Worm (Caenorhabditis elegans): Measurements from ENCODE around the gene F35H8.2.
A peak's percentile ranks its signal among the peaks of the same experiment; 100 is the strongest.

The F35H8.2 gene

DNA sequence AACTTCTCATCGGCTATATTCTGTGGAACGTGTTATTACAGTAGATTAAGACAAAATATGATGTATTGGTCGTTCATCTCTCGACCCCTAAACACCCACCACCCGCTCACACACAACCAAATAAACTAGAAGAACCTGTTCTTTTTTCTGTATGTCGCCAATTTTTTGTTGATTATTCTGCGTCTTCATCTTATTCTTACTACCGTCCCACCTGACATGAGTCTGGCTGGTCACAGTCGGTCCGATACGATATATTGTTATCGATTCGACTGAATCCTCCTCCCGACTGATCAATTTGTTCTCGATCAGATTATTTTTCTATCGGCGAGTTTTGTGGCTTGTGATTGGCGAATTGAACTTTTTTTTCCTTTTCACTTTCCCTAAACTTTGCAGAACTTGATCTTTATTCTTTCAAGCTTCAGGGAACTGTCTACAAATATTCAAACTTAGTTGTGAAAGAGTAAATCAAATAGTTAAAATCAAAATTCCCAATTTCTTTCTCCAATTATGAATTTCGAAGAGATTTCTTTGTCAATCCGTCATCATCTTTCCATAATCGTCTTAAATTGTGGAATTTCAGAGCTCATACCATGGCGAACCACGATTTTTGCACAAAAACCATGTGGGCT, at the start of gene F35H8.2:
Gene F35H8.2, plus strand, starts transcription at position 579 of the 629 bp plus-strand sequence.
- TF ChIP-seq lsy-2 (tag; optimal IDR thresholded peaks at IDR 0.05), result no peak
- TF ChIP-seq sem-4 (tag; optimal IDR thresholded peaks at IDR 0.05), result no peak
- TF ChIP-seq nhr-25 (tag; optimal IDR thresholded peaks at IDR 0.05), result peak; percentile 82
- TF ChIP-seq nhr-21 (tag; optimal IDR thresholded peaks at IDR 0.05), result peak; percentile 34
- no peak for TF ChIP-seq blmp-1 (tag; optimal IDR thresholded peaks at IDR 0.05; ENCODE audit: insufficient read depth)
- peak; percentile 18 for TF ChIP-seq sma-3 (GFP tag; optimal IDR thresholded peaks at IDR 0.05)
- TF ChIP-seq unc-39 (tag; optimal IDR thresholded peaks at IDR 0.05), result no peak
- TF ChIP-seq ztf-4 (tag; optimal IDR thresholded peaks at IDR 0.05), result no peak
- TF ChIP-seq snpc-4 (tag; optimal IDR thresholded peaks at IDR 0.05), result no peak

DNA sequence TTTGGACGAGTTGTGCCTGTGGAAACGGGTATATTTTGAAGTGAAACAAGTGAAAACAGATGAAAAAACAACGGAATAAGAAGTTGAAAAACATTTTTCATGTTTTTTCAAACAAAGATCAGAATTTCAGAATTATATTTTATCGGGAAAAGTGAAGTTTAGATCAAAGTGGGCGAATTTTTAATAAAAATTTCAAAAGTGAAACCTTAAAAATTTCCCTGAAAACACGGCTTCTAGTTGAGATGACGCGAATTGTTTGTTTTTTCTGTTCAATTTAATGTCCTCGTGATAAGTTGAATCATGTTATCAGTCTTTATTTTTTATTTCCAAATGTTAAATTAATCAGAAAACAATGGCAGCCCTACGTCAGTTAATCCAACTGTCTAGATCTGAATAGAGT, 48.1 kb upstream of the F35H8.2 start, which contains the start of gene gcy-3:
Gene gcy-3, minus strand, starts transcription at position 101 of the 400 bp plus-strand sequence.
- TF ChIP-seq gmeb-1 (tag; optimal IDR thresholded peaks at IDR 0.05), result no peak
- TF ChIP-seq ztf-4 (tag; optimal IDR thresholded peaks at IDR 0.05), result no peak
- no peak for TF ChIP-seq nhr-21 (tag; optimal IDR thresholded peaks at IDR 0.05)
- no peak for TF ChIP-seq nhr-11 (tag; optimal IDR thresholded peaks at IDR 0.05)
- no peak for TF ChIP-seq egl-27 (tag; optimal IDR thresholded peaks at IDR 0.05)
- no peak for TF ChIP-seq ceh-82 (tag; optimal IDR thresholded peaks at IDR 0.05)
- TF ChIP-seq lsy-2 (tag; optimal IDR thresholded peaks at IDR 0.05), result no peak

DNA sequence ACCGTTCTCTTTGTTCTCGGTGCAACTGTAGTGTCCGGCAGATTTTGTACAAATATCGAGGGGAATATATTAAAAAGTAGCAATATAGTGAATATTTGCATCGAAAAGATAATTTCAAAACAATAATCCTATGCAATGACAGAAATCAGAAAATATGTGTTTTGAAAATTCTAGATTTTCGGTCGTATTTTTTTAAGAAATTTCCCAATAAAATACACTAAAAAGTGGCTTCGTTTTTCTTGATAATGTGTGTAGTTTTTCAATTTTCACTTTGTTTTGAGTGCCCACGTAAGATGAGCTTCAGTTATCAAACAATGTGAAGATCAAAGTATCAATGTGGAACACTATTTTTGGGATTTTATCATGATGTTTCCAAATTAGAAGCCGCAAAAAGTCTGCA, 38.5 kb upstream of the F35H8.2 start, which contains the start of gene gcy-1:
Gene gcy-1, minus strand, starts transcription at position 101 of the 400 bp plus-strand sequence.
- TF ChIP-seq mab-5 (tag; optimal IDR thresholded peaks at IDR 0.05) (no peak), ztf-4 (tag; optimal IDR thresholded peaks at IDR 0.05) (no peak), aly-2 (tag; optimal IDR thresholded peaks at IDR 0.05) (no peak), blmp-1 (tag; optimal IDR thresholded peaks at IDR 0.05; ENCODE audit: insufficient read depth) (no peak), lin-11 (tag; optimal IDR thresholded peaks at IDR 0.05) (no peak), nhr-25 (tag; optimal IDR thresholded peaks at IDR 0.05) (no peak), nhr-6 (tag; optimal IDR thresholded peaks at IDR 0.05) (no peak), egl-27 (tag; optimal IDR thresholded peaks at IDR 0.05) (no peak), ceh-16 (tag; optimal IDR thresholded peaks at IDR 0.05) (no peak), ceh-82 (tag; optimal IDR thresholded peaks at IDR 0.05) (no peak), peb-1 (tag; optimal IDR thresholded peaks at IDR 0.05) (no peak), R02D3.7 (tag; optimal IDR thresholded peaks at IDR 0.05) (no peak), skn-1 (tag; optimal IDR thresholded peaks at IDR 0.05) (no peak), unc-55 (GFP tag; optimal IDR thresholded peaks at IDR 0.05) (no peak), F13H6.1 (tag; optimal IDR thresholded peaks at IDR 0.05) (no peak)

DNA sequence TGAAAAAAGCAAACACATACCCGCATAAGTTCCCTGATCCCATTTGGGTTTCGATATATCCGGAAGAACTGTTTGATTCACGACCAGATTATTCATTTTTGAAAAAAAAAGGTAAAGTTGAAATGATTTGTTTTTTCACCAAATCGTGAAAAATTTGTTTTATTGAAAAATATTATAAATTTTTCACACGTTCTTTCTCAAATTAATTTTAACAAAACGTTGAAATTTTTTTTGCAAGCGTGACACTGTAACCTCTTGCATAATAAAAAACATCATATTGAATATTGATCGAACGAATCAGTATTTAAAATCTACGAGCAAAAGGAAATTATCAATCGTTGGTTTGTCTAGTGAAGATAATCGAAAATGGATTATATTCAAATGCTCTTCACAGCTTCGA, 36.5 kb upstream of the F35H8.2 start, which contains the start of the genes sfxn-1.1 and AH6.3:
Gene sfxn-1.1, minus strand, starts transcription at position 101 of the 400 bp plus-strand sequence.
Gene AH6.3, plus strand, starts transcription at position 275 of the 400 bp plus-strand sequence.
- no peak for TF ChIP-seq mab-5 (tag; optimal IDR thresholded peaks at IDR 0.05)
- TF ChIP-seq ztf-1 (GFP tag; conservative IDR thresholded peaks at IDR 0.05), result no peak
- TF ChIP-seq nhr-77 (tag; optimal IDR thresholded peaks at IDR 0.05), result no peak
- TF ChIP-seq sem-4 (tag; optimal IDR thresholded peaks at IDR 0.05), result no peak
- TF ChIP-seq Y55F3AM.14 (GFP tag; optimal IDR thresholded peaks at IDR 0.05), result no peak
- no peak for TF ChIP-seq snpc-4 (tag; optimal IDR thresholded peaks at IDR 0.05)
- no peak for TF ChIP-seq nhr-237 (tag; optimal IDR thresholded peaks at IDR 0.05)
- no peak for TF ChIP-seq lsy-2 (tag; optimal IDR thresholded peaks at IDR 0.05)
- no peak for TF ChIP-seq unc-55 (GFP tag; optimal IDR thresholded peaks at IDR 0.05)
- TF ChIP-seq sma-3 (GFP tag; optimal IDR thresholded peaks at IDR 0.05), result no peak
- TF ChIP-seq alr-1 (tag; optimal IDR thresholded peaks at IDR 0.05), result no peak
- TF ChIP-seq blmp-1 (tag; optimal IDR thresholded peaks at IDR 0.05; ENCODE audit: insufficient read depth), result no peak
- no peak for TF ChIP-seq nhr-21 (tag; optimal IDR thresholded peaks at IDR 0.05)
- no peak for TF ChIP-seq ztf-4 (tag; optimal IDR thresholded peaks at IDR 0.05)
- TF ChIP-seq lin-13 (GFP tag; optimal IDR thresholded peaks at IDR 0.05), result no peak
- TF ChIP-seq crh-2 (tag; optimal IDR thresholded peaks at IDR 0.05), result no peak

DNA sequence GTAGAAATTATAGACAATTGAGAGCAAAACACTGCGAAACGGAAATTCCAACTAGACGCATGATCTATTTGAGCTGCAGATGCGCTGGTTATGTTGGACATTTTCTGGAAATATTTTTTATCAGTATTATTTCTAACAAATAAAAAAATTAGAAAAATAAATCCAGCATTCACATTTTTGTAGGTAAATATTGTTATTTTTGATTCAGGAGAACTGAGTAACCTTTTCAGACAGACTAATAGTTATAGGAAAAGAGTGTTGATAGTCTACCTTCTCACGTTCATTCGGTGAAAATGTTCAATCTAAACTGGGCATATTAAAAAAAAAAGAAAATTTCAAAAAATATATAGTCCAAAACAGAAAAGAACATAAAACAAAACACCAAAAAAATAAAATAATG, 33.7 kb upstream of the F35H8.2 start, which contains the start of gene sra-1:
Gene sra-1, minus strand, starts transcription at position 101 of the 400 bp plus-strand sequence.
- TF ChIP-seq ztf-1 (GFP tag; conservative IDR thresholded peaks at IDR 0.05) (no peak), mbf-1 (tag; optimal IDR thresholded peaks at IDR 0.05) (no peak)

All from whole organism, L2 larva.